Fruit fly (Drosophila melanogaster): Measurements from ENCODE around the gene ckd.

ckd gene

DNA sequence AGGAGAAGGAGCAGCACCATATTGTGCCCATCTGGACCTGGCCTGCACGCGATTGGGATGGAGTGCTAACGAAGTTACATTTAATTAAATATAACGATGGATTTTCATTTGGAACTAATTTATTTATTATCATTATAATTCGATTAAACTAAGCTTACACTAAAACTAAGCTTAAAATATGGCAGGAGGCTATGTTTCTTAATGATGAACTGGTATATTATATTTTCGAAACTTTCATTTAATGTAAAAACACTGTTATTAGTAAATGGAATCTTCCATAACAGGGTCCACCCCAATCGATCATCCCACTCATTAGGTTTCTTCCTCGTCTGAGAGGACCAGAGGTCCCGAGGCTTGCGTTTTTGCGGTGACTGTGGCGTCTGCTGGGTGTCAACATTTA, 12.5 kb upstream of the ckd start (continued):
- peak; percentile 91 for TF ChIP-seq Eip75B (GFP tag; optimal IDR thresholded peaks at IDR 0.05)
- peak; percentile 92 for TF ChIP-seq CG3032 (tag; optimal IDR thresholded peaks at IDR 0.05)
- peak; percentile 47 for TF ChIP-seq CG11902 (GFP tag; optimal IDR thresholded peaks at IDR 0.05)
- TF ChIP-seq CG6276 (GFP tag; optimal IDR thresholded peaks at IDR 0.05), result no peak
- TF ChIP-seq ss (GFP tag; optimal IDR thresholded peaks at IDR 0.05), result peak; percentile 93 to 96
- TF ChIP-seq CG15336 (GFP tag; IDR thresholded peaks at IDR 0.05), result peak; percentile 67
- peak; percentile 67 for TF ChIP-seq Ets21C (GFP tag; optimal IDR thresholded peaks at IDR 0.05)
- peak; percentile 85 for TF ChIP-seq Eip93F (GFP tag; optimal IDR thresholded peaks at IDR 0.05)
- peak; percentile 91 for TF ChIP-seq dsx (GFP tag; optimal IDR thresholded peaks at IDR 0.05; ENCODE audit: poor library complexity, severe bottlenecking)
- no peak for TF ChIP-seq Hr38 (GFP tag; optimal IDR thresholded peaks at IDR 0.05)
- TF ChIP-seq eg (GFP tag; IDR thresholded peaks at IDR 0.05), result no peak
- peak; percentile 86 for TF ChIP-seq CG16779 (tag; optimal IDR thresholded peaks at IDR 0.05)
- peak; percentile 89 for TF ChIP-seq CG34406 (GFP tag; optimal IDR thresholded peaks at IDR 0.05)
- peak; percentile 79 for TF ChIP-seq CG11762 (GFP tag; optimal IDR thresholded peaks at IDR 0.05; ENCODE audit: insufficient read depth)
- peak; percentile 82 for TF ChIP-seq lz (GFP tag; optimal IDR thresholded peaks at IDR 0.05)
- TF ChIP-seq CG31627 (GFP tag; optimal IDR thresholded peaks at IDR 0.05), result peak; percentile 79
- TF ChIP-seq salr (GFP tag; optimal IDR thresholded peaks at IDR 0.05), result peak; percentile 75 to 80
- TF ChIP-seq cyc (GFP tag; optimal IDR thresholded peaks at IDR 0.05), result peak; percentile 75
- peak; percentile 92 for TF ChIP-seq Met (GFP tag; optimal IDR thresholded peaks at IDR 0.05)
- TF ChIP-seq CG3919 (GFP tag; optimal IDR thresholded peaks at IDR 0.05), result peak; percentile 78

dm6 chr3L:3246378-3247129, 11.1 kb upstream of the ckd start:
- TF ChIP-seq eg (GFP tag; IDR thresholded peaks at IDR 0.05) (peak; percentile 97), cyc (GFP tag; optimal IDR thresholded peaks at IDR 0.05) (peak; percentile 89), CG10631 (GFP tag; optimal IDR thresholded peaks at IDR 0.05) (peak; percentile 82), fkh (GFP tag; optimal IDR thresholded peaks at IDR 0.05) (no peak), CG11762 (GFP tag; optimal IDR thresholded peaks at IDR 0.05; ENCODE audit: insufficient read depth) (peak; percentile 95), CG9139 (GFP tag; optimal IDR thresholded peaks at IDR 0.05) (peak; percentile 100), Sox14 (GFP tag; optimal IDR thresholded peaks at IDR 0.05) (peak; percentile 63), ss (GFP tag; optimal IDR thresholded peaks at IDR 0.05) (peak; percentile 100), achi (GFP tag; optimal IDR thresholded peaks at IDR 0.05) (peak; percentile 85), Hr38 (GFP tag; optimal IDR thresholded peaks at IDR 0.05) (no peak), spab (GFP tag; optimal IDR thresholded peaks at IDR 0.05) (peak; percentile 100), CG3032 (tag; optimal IDR thresholded peaks at IDR 0.05) (peak; percentile 99), lz (GFP tag; optimal IDR thresholded peaks at IDR 0.05) (peak; percentile 86), CG34406 (GFP tag; optimal IDR thresholded peaks at IDR 0.05) (peak; percentile 92), CG8319 (GFP tag; optimal IDR thresholded peaks at IDR 0.05) (peak; percentile 87), topi (GFP tag; optimal IDR thresholded peaks at IDR 0.05) (peak; percentile 89), fd59A (GFP tag; optimal IDR thresholded peaks at IDR 0.05) (peak; percentile 83), salr (GFP tag; optimal IDR thresholded peaks at IDR 0.05) (peak; percentile 85 to 89), CG6792 (GFP tag; optimal IDR thresholded peaks at IDR 0.05) (peak; percentile 87), CG6808 (GFP tag; optimal IDR thresholded peaks at IDR 0.05) (peak; percentile 99), CG6276 (GFP tag; optimal IDR thresholded peaks at IDR 0.05) (peak; percentile 94), dac (GFP tag; optimal IDR thresholded peaks at IDR 0.05) (peak; percentile 67), CG32006 (GFP tag; optimal IDR thresholded peaks at IDR 0.05) (peak; percentile 72), CG4318 (GFP tag; optimal IDR thresholded peaks at IDR 0.05) (peak; percentile 6), CG8119 (GFP tag; IDR thresholded peaks at IDR 0.05) (peak; percentile 95), CG11902 (GFP tag; optimal IDR thresholded peaks at IDR 0.05) (peak; percentile 63), Blimp-1 (GFP tag; optimal IDR thresholded peaks at IDR 0.05) (peak; percentile 94), CG31627 (GFP tag; optimal IDR thresholded peaks at IDR 0.05) (peak; percentile 91), CG16779 (tag; optimal IDR thresholded peaks at IDR 0.05) (peak; percentile 99), net (GFP tag; optimal IDR thresholded peaks at IDR 0.05) (peak; percentile 96), Gug (GFP tag; IDR thresholded peaks at IDR 0.05) (peak; percentile 86), CG11294 (GFP tag; IDR thresholded peaks at IDR 0.05) (peak; percentile 66), CG3919 (GFP tag; optimal IDR thresholded peaks at IDR 0.05) (peak; percentile 87), CG7368 (GFP tag; optimal IDR thresholded peaks at IDR 0.05) (peak; percentile 91), Hr39 (GFP tag; optimal IDR thresholded peaks at IDR 0.05) (peak; percentile 91), Eip78C (GFP tag) (peak; percentile 86), Eip75B (GFP tag; optimal IDR thresholded peaks at IDR 0.05) (peak; percentile 93), CG6163 (GFP tag; IDR thresholded peaks at IDR 0.05) (peak; percentile 99), svp (GFP tag) (peak; percentile 94), Sox15 (GFP tag; optimal IDR thresholded peaks at IDR 0.05) (peak; percentile 57), Sox102F (GFP tag; optimal IDR thresholded peaks at IDR 0.05) (peak; percentile 82)
